Fruit fly (Drosophila melanogaster) ovary, adult (tissue): Measurements from ENCODE around the gene CG15480.

Experiments used
- CG17801 ChIP-seq: fragments of 200-800 bp; optimal IDR thresholded peaks from 2 replicates; lab custom pipeline; 2019; ENCODE audit warnings: missing biosample characterization, mild to moderate bottlenecking, missing genetic modification characterization, moderate library complexity; ENCODE audit not compliant: partially characterized antibody

CG15480 gene

dm6 chr2L:13203437-13204137 is 21.5 kb downstream of the CG15480 start, which contains the start of gene Pect:
Pect (plus strand) TSS chr2L:13203762.
- TF ChIP-seq CG17801 (GFP tag; lab: Kevin White, UChicago), result peak; percentile 21

dm6 chr2L:13202960-13203436 is 22.1 kb downstream of the CG15480 start, which contains the start of gene CG16972:
CG16972 (minus strand) TSS chr2L:13203295.
- TF ChIP-seq CG17801 (GFP tag; lab: Kevin White, UChicago), result peak; percentile 12

dm6 chr2L:13195822-13196221 is 29.3 kb downstream of the CG15480 start:
- TF ChIP-seq CG17801 (GFP tag; lab: Kevin White, UChicago), result no peak

dm6 chr2L:13191894-13192293 is 33.2 kb downstream of the CG15480 start, which contains the start of the genes CG16974 and Edem2:
CG16974 (minus strand) TSS chr2L:13191979.
Edem2 (plus strand) TSS chr2L:13192201.
- peak; percentile 78 for TF ChIP-seq CG17801 (GFP tag; lab: Kevin White, UChicago)

- no peak for TF ChIP-seq CG17801 (GFP tag; lab: Kevin White, UChicago)
These were observed 33.9 kb downstream of the CG15480 start for dm6 chr2L:13191052-13191678.

dm6 chr2L:13190534-13190933 is 34.5 kb downstream of the CG15480 start:
- TF ChIP-seq CG17801 (GFP tag; lab: Kevin White, UChicago), result peak; percentile 23

dm6 chr2L:13183150-13183549 is 41.9 kb downstream of the CG15480 start, which contains the start of gene Rsph1:
Rsph1 (plus strand) TSS chr2L:13183450.
- TF ChIP-seq CG17801 (GFP tag; lab: Kevin White, UChicago), result no peak

- no peak for TF ChIP-seq CG17801 (GFP tag; lab: Kevin White, UChicago)
These were observed 42.7 kb downstream of the CG15480 start, which contains the start of gene Mgat3 for dm6 chr2L:13182415-13182814. Mgat3 (minus strand) TSS chr2L:13182596.

dm6 chr2L:13179095-13179494 is 46.0 kb downstream of the CG15480 start, which contains the start of gene Alg7:
Alg7 (plus strand) TSS chr2L:13179247.
- peak; percentile 21 for TF ChIP-seq CG17801 (GFP tag; lab: Kevin White, UChicago)

- peak; percentile 62 for TF ChIP-seq CG17801 (GFP tag; lab: Kevin White, UChicago)
These were observed 48.3 kb downstream of the CG15480 start, which contains the start of the genes Sfmbt and CG5439 for dm6 chr2L:13176701-13177249. Sfmbt (minus strand) TSS chr2L:13176785. CG5439 (plus strand) TSS chr2L:13177150.

dm6 chr2L:13176123-13176522 is 49.0 kb downstream of the CG15480 start, which contains the start of gene CG43925:
CG43925 (plus strand) TSS chr2L:13176423.
- no peak for TF ChIP-seq CG17801 (GFP tag; lab: Kevin White, UChicago)
